Fruit fly (Drosophila melanogaster) whole organism, prepupa: ENCODE measurements around the gene Slh.

Source experiments
- CG10669 ChIP-seq: fragments of 200-800 bp; sonication (Bioruptor generic); optimal IDR thresholded peaks from 3 replicates; lab custom pipeline; 2018; ENCODE audit warnings: missing biosample characterization, mild to moderate bottlenecking, missing genetic modification characterization, moderate library complexity
- CG15336 ChIP-seq: fragments of 200-800 bp; sonication (Bioruptor generic); IDR thresholded peaks from 2 replicates; pipeline ENCODE4 v1.3.6; 2022; ENCODE audit warnings: missing biosample characterization, missing genetic modification characterization
- CG16779 ChIP-seq: fragments of 200-800 bp; sonication (Bioruptor generic); optimal IDR thresholded peaks from 3 replicates; lab custom pipeline; 2017; ENCODE audit warnings: missing biosample characterization, mild to moderate bottlenecking, missing genetic modification characterization
- CG3032 ChIP-seq: fragments of 200-800 bp; optimal IDR thresholded peaks from 2 replicates; lab custom pipeline; 2019; ENCODE audit warnings: missing biosample characterization, mild to moderate bottlenecking, missing genetic modification characterization, moderate library complexity
- CG31627 ChIP-seq: fragments of 200-800 bp; sonication (Bioruptor generic); optimal IDR thresholded peaks from 3 replicates; lab custom pipeline; 2016; ENCODE audit warnings: missing biosample characterization, missing genetic modification characterization
- CG32006 ChIP-seq: fragments of 200-800 bp; sonication (Bioruptor generic); optimal IDR thresholded peaks from 3 replicates; lab custom pipeline; 2017; ENCODE audit warnings: missing biosample characterization, mild to moderate bottlenecking, missing genetic modification characterization
- CG3919 ChIP-seq: fragments of 200-800 bp; sonication (Bioruptor generic); optimal IDR thresholded peaks from 3 replicates; lab custom pipeline; 2016; ENCODE audit warnings: missing biosample characterization, missing genetic modification characterization
- CG4318 ChIP-seq: fragments of 200-800 bp; sonication (Bioruptor generic); optimal IDR thresholded peaks from 3 replicates; lab custom pipeline; 2017; ENCODE audit warnings: missing biosample characterization, mild to moderate bottlenecking, missing genetic modification characterization
- CG6163 ChIP-seq: fragments of 200-800 bp; sonication (Bioruptor generic); IDR thresholded peaks from 3 replicates; pipeline ENCODE4 v1.3.6; 2022; ENCODE audit warnings: missing biosample characterization, missing genetic modification characterization
- CG6792 ChIP-seq: fragments of 200-800 bp; sonication (Bioruptor generic); optimal IDR thresholded peaks from 3 replicates; lab custom pipeline; 2016; ENCODE audit warnings: missing biosample characterization, missing genetic modification characterization
- CG7368 ChIP-seq: fragments of 200-800 bp; sonication (Bioruptor generic); optimal IDR thresholded peaks from 3 replicates; lab custom pipeline; 2016; ENCODE audit warnings: missing biosample characterization, missing genetic modification characterization
- CG8319 ChIP-seq: fragments of 200-800 bp; sonication (Bioruptor generic); optimal IDR thresholded peaks from 3 replicates; lab custom pipeline; 2016; ENCODE audit warnings: missing biosample characterization, missing genetic modification characterization
- CG8632 ChIP-seq: fragments of 200-800 bp; sonication (Bioruptor generic); optimal IDR thresholded peaks from 3 replicates; lab custom pipeline; 2016; ENCODE audit warnings: missing biosample characterization, missing genetic modification characterization
- Eip78C ChIP-seq: fragments of 200-800 bp; sonication (Bioruptor generic); peaks from one replicate; lab custom pipeline; 2016; ENCODE audit warnings: missing biosample characterization, missing genetic modification characterization
- Eip93F ChIP-seq: fragments of 200-800 bp; sonication (Bioruptor generic); optimal IDR thresholded peaks from 2 replicates; lab custom pipeline; 2016; ENCODE audit warnings: missing biosample characterization, mild to moderate bottlenecking, missing genetic modification characterization
- Hr39 ChIP-seq: fragments of 200-800 bp; sonication (Bioruptor generic); optimal IDR thresholded peaks from 2 replicates; lab custom pipeline; 2016; ENCODE audit warnings: missing biosample characterization, missing genetic modification characterization
- Hr4 ChIP-seq: fragments of 200-800 bp; sonication (Bioruptor generic); optimal IDR thresholded peaks from 3 replicates; lab custom pipeline; 2016; ENCODE audit warnings: missing biosample characterization, missing genetic modification characterization
- Lpt ChIP-seq: fragments of 200-800 bp; sonication (Bioruptor generic); optimal IDR thresholded peaks from 3 replicates; lab custom pipeline; 2016; ENCODE audit warnings: missing biosample characterization, missing genetic modification characterization
- Met ChIP-seq: fragments of 200-800 bp; sonication (Bioruptor generic); optimal IDR thresholded peaks from 3 replicates; lab custom pipeline; 2016; ENCODE audit warnings: missing biosample characterization, missing genetic modification characterization
- OdsH ChIP-seq: fragments of 200-800 bp; sonication (Bioruptor generic); optimal IDR thresholded peaks from 3 replicates; lab custom pipeline; 2016; ENCODE audit warnings: missing biosample characterization, missing genetic modification characterization
- Smox ChIP-seq: fragments of 200-800 bp; sonication (Bioruptor generic); optimal IDR thresholded peaks from 3 replicates; lab custom pipeline; 2016; ENCODE audit warnings: missing biosample characterization, missing genetic modification characterization
- achi ChIP-seq: fragments of 200-800 bp; sonication (Bioruptor generic); optimal IDR thresholded peaks from 3 replicates; lab custom pipeline; 2016; ENCODE audit warnings: missing biosample characterization, missing genetic modification characterization
- acj6 ChIP-seq: fragments of 200-800 bp; sonication (Bioruptor generic); optimal IDR thresholded peaks from 3 replicates; lab custom pipeline; 2016; ENCODE audit warnings: missing biosample characterization, missing genetic modification characterization
- cyc ChIP-seq: fragments of 200-800 bp; sonication (Bioruptor generic); optimal IDR thresholded peaks from 3 replicates; lab custom pipeline; 2016; ENCODE audit warnings: missing biosample characterization, missing genetic modification characterization
- dsx ChIP-seq: fragments of 200-800 bp; optimal IDR thresholded peaks from 3 replicates; lab custom pipeline; 2019; ENCODE audit warnings: missing biosample characterization, mild to moderate bottlenecking, missing genetic modification characterization, moderate library complexity; ENCODE audit not compliant: poor library complexity, severe bottlenecking
- eg ChIP-seq: fragments of 200-800 bp; sonication (Bioruptor generic); IDR thresholded peaks from 3 replicates; pipeline ENCODE4 v1.3.6; 2022; ENCODE audit warnings: missing biosample characterization, missing genetic modification characterization
- fd59A ChIP-seq: fragments of 200-800 bp; sonication (Bioruptor generic); optimal IDR thresholded peaks from 2 replicates; lab custom pipeline; 2017; ENCODE audit warnings: missing biosample characterization, mild to moderate bottlenecking, missing genetic modification characterization, missing genetic modification reagents
- fkh ChIP-seq: fragments of 200-800 bp; sonication (Bioruptor generic); optimal IDR thresholded peaks from 3 replicates; lab custom pipeline; 2017; ENCODE audit warnings: missing biosample characterization, mild to moderate bottlenecking, missing genetic modification characterization, moderate library complexity
- lz ChIP-seq: fragments of 200-800 bp; sonication (Bioruptor generic); optimal IDR thresholded peaks from 3 replicates; lab custom pipeline; 2016; ENCODE audit warnings: missing biosample characterization, missing genetic modification characterization
- net ChIP-seq: fragments of 200-800 bp; sonication (Bioruptor generic); optimal IDR thresholded peaks from 3 replicates; lab custom pipeline; 2016; ENCODE audit warnings: missing biosample characterization, missing genetic modification characterization
- pdm3 ChIP-seq: fragments of 200-800 bp; sonication (Bioruptor generic); optimal IDR thresholded peaks from 3 replicates; lab custom pipeline; 2016; ENCODE audit warnings: missing biosample characterization, missing genetic modification characterization
- salr ChIP-seq, 2 experiments: fragments of 200-800 bp; sonication (Bioruptor generic); optimal IDR thresholded peaks; 3 replicates each; lab custom pipeline; 2016 to 2018; ENCODE audit warnings: missing biosample characterization in 2 of 2, missing genetic modification characterization in 2 of 2, mild to moderate bottlenecking in 1 of 2
- spab ChIP-seq: fragments of 200-800 bp; sonication (Bioruptor generic); optimal IDR thresholded peaks from 2 replicates; lab custom pipeline; 2017; ENCODE audit warnings: missing biosample characterization, mild to moderate bottlenecking, missing genetic modification characterization, missing genetic modification reagents
- ss ChIP-seq, 2 experiments: fragments of 200-800 bp; sonication (Bioruptor generic); optimal IDR thresholded peaks; 2 replicates in 1 of 2; 3 replicates in 1 of 2; lab custom pipeline; 2017 to 2018; ENCODE audit warnings: mild to moderate bottlenecking in 2 of 2, missing biosample characterization in 2 of 2, missing genetic modification characterization in 2 of 2, moderate library complexity in 1 of 2
- svp ChIP-seq: fragments of 200-800 bp; sonication (Bioruptor generic); peaks from one replicate; lab custom pipeline; 2016; ENCODE audit warnings: missing biosample characterization, missing genetic modification characterization
- topi ChIP-seq: fragments of 200-800 bp; sonication (Bioruptor generic); optimal IDR thresholded peaks from 3 replicates; lab custom pipeline; 2016; ENCODE audit warnings: missing biosample characterization, missing genetic modification characterization
- vri ChIP-seq: fragments of 200-800 bp; sonication (Bioruptor generic); optimal IDR thresholded peaks from 3 replicates; lab custom pipeline; 2016; ENCODE audit warnings: missing biosample characterization, mild to moderate bottlenecking, missing genetic modification characterization

Slh gene

dm6 chr2L:2492571-2492691 is at the start of gene Slh:
Gene Slh (minus strand): TSS chr2L:2492671.
- no peak for TF ChIP-seq CG7368 (GFP tag; lab: Kevin White, UChicago)
- no peak for TF ChIP-seq Lpt

dm6 chr2L:2528097-2528496 is 35.6 kb upstream of the Slh start:
- TF ChIP-seq Eip78C (GFP tag; lab: Kevin White, UChicago) (peak; percentile 32), lz (GFP tag; lab: Kevin White, UChicago) (no peak), OdsH (GFP tag; lab: Kevin White, UChicago) (no peak), CG3919 (GFP tag; lab: Kevin White, UChicago) (peak; percentile 2), CG6792 (no peak), CG10669 (GFP tag; lab: Kevin White, UChicago) (peak; percentile 8), CG6163 (GFP tag; lab: Robert Waterston, UW) (peak; percentile 38; the same call in 2 of the 3 replicates), CG16779 (tag; lab: Kevin White, UChicago) (no peak), CG32006 (GFP tag; lab: Kevin White, UChicago) (peak; percentile 20), Hr4 (peak; percentile 1)

DNA sequence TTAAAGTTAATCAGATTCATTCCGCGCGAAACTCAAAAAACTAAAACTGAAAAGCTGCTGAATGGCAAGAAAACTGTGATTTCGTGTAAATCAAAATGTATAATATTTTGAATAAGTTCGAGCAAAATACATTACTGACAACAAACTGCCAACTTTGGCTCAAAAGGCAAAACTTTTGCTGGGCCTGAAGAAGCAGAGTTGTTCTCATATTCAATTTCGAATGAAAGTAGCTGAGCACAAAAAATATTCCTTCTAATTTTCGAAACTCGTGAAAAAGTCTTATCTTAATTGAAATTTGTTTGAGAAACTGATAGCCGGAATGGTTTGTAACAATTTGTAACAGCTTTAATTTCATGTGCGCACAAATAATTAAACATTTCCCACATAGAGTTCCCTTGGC is 25.5 kb upstream of the Slh start, which contains the start of gene CG3528:
TSS of gene CG3528 (minus strand) at position 101 of the 400 bp plus-strand sequence.
- TF ChIP-seq Smox (GFP tag; lab: Kevin White, UChicago), result no peak
- TF ChIP-seq achi (GFP tag; lab: Kevin White, UChicago), result no peak
- TF ChIP-seq Hr39 (GFP tag; lab: Kevin White, UChicago), result no peak

DNA sequence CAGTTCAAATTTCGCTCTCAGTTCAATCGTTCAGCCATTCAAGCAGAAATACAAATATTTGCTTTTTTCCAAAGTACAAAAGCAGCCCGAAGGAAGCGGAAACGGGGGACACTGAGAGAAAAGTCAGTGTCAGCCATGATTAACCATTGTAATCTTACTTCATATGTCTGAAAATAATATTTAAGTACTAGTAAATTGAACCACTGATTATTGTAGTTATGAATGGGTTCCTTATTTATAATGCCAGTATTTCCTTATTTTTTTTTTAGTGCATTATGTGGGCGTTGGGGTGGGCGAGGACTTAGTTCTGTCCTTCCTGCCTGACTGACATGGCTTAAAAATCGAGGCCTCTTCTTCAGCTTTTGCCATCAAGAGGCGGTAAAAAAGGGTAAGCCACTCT is 9.4 kb upstream of the Slh start:
- TF ChIP-seq acj6 (GFP tag; lab: Kevin White, UChicago), result no peak
- TF ChIP-seq Eip93F, result no peak
- TF ChIP-seq CG32006 (GFP tag; lab: Kevin White, UChicago), result no peak
- TF ChIP-seq CG31627 (GFP tag; lab: Kevin White, UChicago), result no peak
- TF ChIP-seq net (GFP tag; lab: Kevin White, UChicago), result no peak
- TF ChIP-seq CG15336 (GFP tag; lab: Robert Waterston, UW), result no peak
- no peak for TF ChIP-seq Hr39 (GFP tag; lab: Kevin White, UChicago)
- TF ChIP-seq lz (GFP tag; lab: Kevin White, UChicago), result no peak
- no peak for TF ChIP-seq CG7368 (GFP tag; lab: Kevin White, UChicago)

DNA sequence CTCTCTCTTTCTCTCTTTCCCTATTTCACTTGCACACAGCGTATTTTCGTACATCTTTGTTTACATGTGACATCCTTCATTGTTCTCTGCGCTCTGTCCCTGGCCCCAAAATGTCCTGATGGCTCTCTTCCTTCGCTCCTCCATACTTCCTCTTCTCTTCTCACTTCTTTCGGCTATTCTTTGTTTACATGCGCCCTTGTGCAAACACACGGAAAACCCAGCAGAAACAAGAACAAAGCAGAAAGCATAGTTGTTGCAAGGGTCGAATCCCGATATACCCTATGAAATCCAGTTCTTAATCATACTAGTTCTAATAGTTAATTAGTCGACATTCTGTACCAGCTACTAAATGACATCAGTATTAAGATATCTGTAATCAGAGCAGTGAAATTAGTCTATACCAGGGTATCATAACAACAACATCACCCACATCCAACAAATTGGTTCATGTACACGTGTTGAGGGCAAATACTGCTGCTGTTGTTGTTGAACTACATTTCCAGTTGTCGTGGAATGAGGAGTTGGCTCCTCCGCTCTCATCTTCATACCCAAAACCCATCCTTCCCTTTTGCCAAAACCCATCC is 2.1 kb upstream of the Slh start:
- TF ChIP-seq Lpt, result no peak
- peak; percentile 67 for TF ChIP-seq svp (GFP tag; lab: Kevin White, UChicago)
- peak; percentile 47; the same call in 1 of the 3 replicates for TF ChIP-seq CG6163 (GFP tag; lab: Robert Waterston, UW)
- no peak for TF ChIP-seq salr (GFP tag; optimal IDR thresholded peaks at IDR 0.05; lab: Kevin White, UChicago)
- TF ChIP-seq eg (GFP tag; lab: Robert Waterston, UW), result no peak
- peak; percentile 25 for TF ChIP-seq Hr39 (GFP tag; lab: Kevin White, UChicago)
- TF ChIP-seq topi (GFP tag; lab: Kevin White, UChicago), result peak; percentile 4
- TF ChIP-seq Met (GFP tag; lab: Kevin White, UChicago), result peak; percentile 3
- TF ChIP-seq fkh (GFP tag; lab: Kevin White, UChicago), result peak; percentile 75
- peak; percentile 7 for TF ChIP-seq achi (GFP tag; lab: Kevin White, UChicago)
- TF ChIP-seq CG15336 (GFP tag; lab: Robert Waterston, UW), result no peak
- TF ChIP-seq pdm3 (GFP tag; lab: Kevin White, UChicago), result peak; percentile 18
- TF ChIP-seq Eip78C (GFP tag; lab: Kevin White, UChicago), result peak; percentile 64
- TF ChIP-seq ss (GFP tag; optimal IDR thresholded peaks at IDR 0.05; lab: Kevin White, UChicago), result no peak

DNA sequence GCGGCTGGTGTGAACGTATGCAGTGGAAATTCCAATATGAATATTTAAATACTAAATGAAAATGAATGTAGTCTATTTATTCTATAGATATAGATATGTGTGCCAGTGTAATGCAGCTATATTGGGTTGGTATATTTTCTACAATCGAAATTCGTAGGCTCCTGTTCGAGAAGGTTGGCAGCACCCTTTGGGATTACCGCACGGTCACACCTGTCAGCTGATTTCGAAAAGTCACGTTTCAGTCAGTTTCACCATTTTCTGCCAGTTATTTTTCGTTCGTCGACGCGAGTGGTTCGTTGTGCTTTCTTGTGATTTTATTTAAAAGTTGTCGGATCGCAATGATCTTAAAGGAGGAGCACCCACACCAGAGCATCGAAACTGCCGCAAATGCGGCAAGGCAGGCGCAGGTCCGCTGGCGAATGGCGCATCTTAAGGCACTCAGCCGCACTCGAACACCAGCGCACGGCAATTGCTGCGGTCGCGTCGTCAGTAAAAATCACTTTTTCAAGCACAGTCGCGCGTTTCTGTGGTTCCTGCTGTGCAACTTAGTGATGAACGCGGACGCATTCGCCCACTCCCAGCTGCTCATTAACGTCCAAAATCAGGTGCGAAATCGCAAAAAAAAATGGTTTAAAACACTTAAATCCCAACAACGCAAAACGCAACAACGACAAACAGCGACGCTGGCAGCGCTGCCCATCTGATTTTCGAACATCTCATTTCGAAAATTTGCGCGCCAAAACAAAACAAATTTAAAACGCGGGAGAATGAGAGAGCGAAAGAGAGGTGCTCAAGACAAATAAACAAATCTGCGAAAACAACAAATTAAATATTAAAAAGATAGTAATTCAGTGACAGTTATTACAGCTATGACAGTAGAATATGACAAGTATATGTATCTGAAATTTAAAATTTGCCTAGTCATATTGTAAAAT is 488 bp upstream of the Slh start, which contains the start of gene oaf:
TSS of gene oaf (plus strand) at position 264 of the 935 bp plus-strand sequence.
- TF ChIP-seq acj6 (GFP tag; lab: Kevin White, UChicago) (peak; percentile 49), Met (GFP tag; lab: Kevin White, UChicago) (peak; percentile 29), vri (no peak), pdm3 (GFP tag; lab: Kevin White, UChicago) (peak; percentile 50), CG8632 (GFP tag; lab: Kevin White, UChicago) (no peak), CG3032 (peak; percentile 45), Hr39 (GFP tag; lab: Kevin White, UChicago) (peak; percentile 32), CG4318 (GFP tag; lab: Kevin White, UChicago) (no peak), CG8319 (no peak), dsx (peak; percentile 1), fd59A (GFP tag; lab: Kevin White, UChicago) (no peak), CG7368 (GFP tag; lab: Kevin White, UChicago) (no peak), CG6792 (peak; percentile 19), Lpt (no peak), Eip93F (peak; percentile 54), OdsH (GFP tag; lab: Kevin White, UChicago) (peak; percentile 50), cyc (GFP tag; lab: Kevin White, UChicago) (peak; percentile 47), CG15336 (GFP tag; lab: Robert Waterston, UW) (no peak), spab (GFP tag; lab: Kevin White, UChicago) (no peak), fkh (GFP tag; lab: Kevin White, UChicago) (no peak)
